Fruit fly (Drosophila melanogaster) whole organism, embryonic: ENCODE results near the gene CG8329.

Experiments
- Blimp-1 ChIP-seq: fragments of 200-800 bp; sonication (Bioruptor generic); optimal IDR thresholded peaks from 3 replicates; lab custom pipeline; 2018; ENCODE audit warnings: missing biosample characterization, missing genetic modification characterization, mild to moderate bottlenecking, moderate library complexity, missing genetic modification reagents
- CG10462 ChIP-seq: fragments of 200-800 bp; sonication (Bioruptor generic); optimal IDR thresholded peaks from 2 replicates; lab custom pipeline; 2016; ENCODE audit warnings: missing biosample characterization, missing genetic modification characterization
- CG10565 ChIP-seq: fragments of 200-800 bp; sonication (Bioruptor generic); optimal IDR thresholded peaks from 3 replicates; lab custom pipeline; 2016; ENCODE audit warnings: missing biosample characterization, mild to moderate bottlenecking, missing genetic modification characterization
- CG10959 ChIP-seq: fragments of 200-800 bp; sonication (Bioruptor generic); IDR thresholded peaks from 2 replicates; pipeline ENCODE4 v1.3.6; 2022; ENCODE audit warnings: missing biosample characterization, missing genetic modification characterization
- CG11085 ChIP-seq: fragments of 200-800 bp; sonication (Bioruptor generic); IDR thresholded peaks from 2 replicates; pipeline ENCODE4 v1.3.6; 2022; ENCODE audit warnings: missing biosample characterization, missing genetic modification characterization
- CG12071 ChIP-seq: fragments of 200-800 bp; sonication (Bioruptor generic); optimal IDR thresholded peaks from 3 replicates; lab custom pipeline; 2018; ENCODE audit warnings: missing biosample characterization, mild to moderate bottlenecking, missing genetic modification characterization
- CG12391 ChIP-seq: fragments of 200-800 bp; sonication (Bioruptor generic); optimal IDR thresholded peaks from 3 replicates; lab custom pipeline; 2018; ENCODE audit warnings: missing biosample characterization, mild to moderate bottlenecking, missing genetic modification characterization, moderate library complexity
- CG17361 ChIP-seq: fragments of 200-800 bp; sonication (Bioruptor generic); IDR thresholded peaks from 3 replicates; pipeline ENCODE4 v1.3.6; 2022; ENCODE audit warnings: missing biosample characterization, missing genetic modification characterization
- CG33213 ChIP-seq: fragments of 200-800 bp; sonication (Bioruptor generic); optimal IDR thresholded peaks from 3 replicates; lab custom pipeline; 2016; ENCODE audit warnings: missing biosample characterization, missing genetic modification characterization
- CG3726 ChIP-seq: fragments of 200-800 bp; sonication (Bioruptor generic); IDR thresholded peaks from 3 replicates; pipeline ENCODE4, ENCODE4 v1.3.6; 2022; ENCODE audit warnings: missing biosample characterization, missing genetic modification characterization
- CG6854 ChIP-seq: fragments of 200-800 bp; sonication (Bioruptor generic); optimal IDR thresholded peaks from 3 replicates; lab custom pipeline; 2017; ENCODE audit warnings: missing biosample characterization, mild to moderate bottlenecking, missing genetic modification characterization
- CG8765 ChIP-seq: fragments of 200-800 bp; sonication (Bioruptor generic); IDR thresholded peaks from 2 replicates; pipeline ENCODE4 v1.3.6; 2022; ENCODE audit warnings: missing biosample characterization, missing genetic modification characterization
- Camta ChIP-seq: fragments of 200-800 bp; sonication (Bioruptor generic); optimal IDR thresholded peaks from 2 replicates; lab custom pipeline; 2016; ENCODE audit warnings: missing biosample characterization, missing genetic modification characterization
- D ChIP-seq, 2 experiments: fragments of 200-800 bp in 1 of 2; fragments of >200 bp in 1 of 2; sonication (Bioruptor generic) in 1 of 2; optimal IDR thresholded peaks; 2 replicates in 1 of 2; 3 replicates in 1 of 2; lab custom pipeline; 2017; ENCODE audit warnings: mild to moderate bottlenecking in 1 of 2, missing biosample characterization in 1 of 2, missing genetic modification characterization in 1 of 2, missing genetic modification reagents in 1 of 2
- Dip2 ChIP-seq: fragments of 200-800 bp; sonication (Bioruptor generic); IDR thresholded peaks from 2 replicates; pipeline ENCODE4 v1.3.6; 2022; ENCODE audit warnings: missing biosample characterization, missing genetic modification characterization
- Dp ChIP-seq: fragments of 200-800 bp; sonication (Bioruptor generic); optimal IDR thresholded peaks from 2 replicates; lab custom pipeline; 2018; ENCODE audit warnings: missing biosample characterization, mild to moderate bottlenecking, missing genetic modification characterization, moderate library complexity
- H2.0 ChIP-seq: fragments of 200-800 bp; sonication (Bioruptor generic); IDR thresholded peaks from 2 replicates; pipeline ENCODE4 v1.3.6; 2022; ENCODE audit warnings: missing biosample characterization, missing genetic modification characterization
- HmgZ ChIP-seq: fragments of 200-800 bp; sonication (Bioruptor generic); optimal IDR thresholded peaks from 2 replicates; lab custom pipeline; 2018; ENCODE audit warnings: missing biosample characterization, mild to moderate bottlenecking, missing genetic modification characterization
- Lpt ChIP-seq: fragments of >200 bp; optimal IDR thresholded peaks from 2 replicates; lab custom pipeline; 2018; ENCODE audit warnings: missing biosample characterization, missing genetic modification characterization
- NC2α ChIP-seq: fragments of 200-800 bp; sonication (Bioruptor generic); optimal IDR thresholded peaks from 2 replicates; lab custom pipeline; 2016; ENCODE audit warnings: missing biosample characterization, missing genetic modification characterization
- NC2β ChIP-seq: fragments of 200-800 bp; sonication (Bioruptor generic); optimal IDR thresholded peaks from 2 replicates; lab custom pipeline; 2016; ENCODE audit warnings: missing biosample characterization, missing genetic modification characterization
- NFAT ChIP-seq: fragments of 200-800 bp; sonication (Bioruptor generic); IDR thresholded peaks from 2 replicates; pipeline ENCODE4 v1.3.6; 2022; ENCODE audit warnings: missing biosample characterization, missing genetic modification characterization
- Xrp1 ChIP-seq: fragments of 200-800 bp; sonication (Bioruptor generic); IDR thresholded peaks from 2 replicates; pipeline ENCODE4 v1.3.6; 2022; ENCODE audit warnings: missing biosample characterization, missing genetic modification characterization
- bbx ChIP-seq: fragments of 200-800 bp; sonication (Bioruptor generic); IDR thresholded peaks from 2 replicates; pipeline ENCODE4 v1.3.6; 2022; ENCODE audit warnings: missing biosample characterization, missing genetic modification characterization; ENCODE audit not compliant: partially characterized antibody
- cwo ChIP-seq: fragments of 200-800 bp; sonication (Bioruptor generic); optimal IDR thresholded peaks from 3 replicates; lab custom pipeline; 2017; ENCODE audit warnings: missing biosample characterization, missing genetic modification characterization, mild to moderate bottlenecking, moderate library complexity, missing genetic modification reagents
- da ChIP-seq: fragments of 200-800 bp; sonication (Bioruptor generic); optimal IDR thresholded peaks from 2 replicates; lab custom pipeline; 2016; ENCODE audit warnings: missing biosample characterization, missing genetic modification characterization
- emc ChIP-seq: fragments of 200-800 bp; sonication (Bioruptor generic); optimal IDR thresholded peaks from 2 replicates; lab custom pipeline; 2016; ENCODE audit warnings: missing biosample characterization, missing genetic modification characterization
- exex ChIP-seq: fragments of 200-800 bp; sonication (Bioruptor generic); optimal IDR thresholded peaks from 4 replicates; lab custom pipeline; 2018; ENCODE audit warnings: missing biosample characterization, mild to moderate bottlenecking, missing genetic modification characterization, moderate library complexity
- gfzf ChIP-seq: fragments of 200-800 bp; sonication (Bioruptor generic); optimal IDR thresholded peaks from 2 replicates; lab custom pipeline; 2016; ENCODE audit warnings: missing biosample characterization, mild to moderate bottlenecking, missing genetic modification characterization, moderate library complexity
- hbn ChIP-seq: fragments of 200-800 bp; sonication (Bioruptor generic); IDR thresholded peaks from 2 replicates; pipeline ENCODE4 v1.3.6; 2022; ENCODE audit warnings: missing biosample characterization, missing genetic modification characterization; ENCODE audit not compliant: partially characterized antibody
- jigr1 ChIP-seq: fragments of 200-800 bp; sonication (Bioruptor generic); IDR thresholded peaks from 3 replicates; pipeline ENCODE4 v1.3.6; 2022; ENCODE audit warnings: missing biosample characterization, missing genetic modification characterization
- kah ChIP-seq: fragments of 200-800 bp; sonication (Bioruptor generic); optimal IDR thresholded peaks from 2 replicates; lab custom pipeline; 2018; ENCODE audit warnings: missing biosample characterization, mild to moderate bottlenecking, missing genetic modification characterization
- pfk ChIP-seq: fragments of 200-800 bp; sonication (Bioruptor generic); optimal IDR thresholded peaks from 2 replicates; lab custom pipeline; 2018; ENCODE audit warnings: missing biosample characterization, mild to moderate bottlenecking, missing genetic modification characterization, moderate library complexity
- pita ChIP-seq: fragments of 200-800 bp; sonication (Bioruptor generic); optimal IDR thresholded peaks from 2 replicates; lab custom pipeline; 2017; ENCODE audit warnings: missing biosample characterization, mild to moderate bottlenecking, missing genetic modification characterization
- ro ChIP-seq: fragments of 200-800 bp; sonication (Bioruptor generic); IDR thresholded peaks from 2 replicates; pipeline ENCODE4 v1.3.6; 2022; ENCODE audit warnings: missing biosample characterization, missing genetic modification characterization
- row ChIP-seq: fragments of 200-800 bp; sonication (Bioruptor generic); IDR thresholded peaks from 3 replicates; pipeline ENCODE4 v1.3.6; 2022; ENCODE audit warnings: missing biosample characterization, missing genetic modification characterization
- sc ChIP-seq, 3 experiments: fragments of >200 bp in 2 of 3; fragments of 200-800 bp in 1 of 3; sonication (Bioruptor generic) in 1 of 3; optimal IDR thresholded peaks; 2 replicates in 2 of 3; 3 replicates in 1 of 3; lab custom pipeline; 2017; ENCODE audit warnings: mild to moderate bottlenecking in 1 of 3, missing biosample characterization in 1 of 3, missing genetic modification characterization in 1 of 3, missing genetic modification reagents in 1 of 3
- stwl ChIP-seq: fragments of 200-800 bp; sonication (Bioruptor generic); optimal IDR thresholded peaks from 3 replicates; lab custom pipeline; 2018; ENCODE audit warnings: missing biosample characterization, mild to moderate bottlenecking, missing genetic modification characterization, moderate library complexity
- tin ChIP-seq: fragments of 200-800 bp; sonication (Bioruptor generic); optimal IDR thresholded peaks from 3 replicates; lab custom pipeline; 2016; ENCODE audit warnings: missing biosample characterization, missing genetic modification characterization
- trh ChIP-seq: fragments of 200-800 bp; sonication (Bioruptor generic); optimal IDR thresholded peaks from 2 replicates; lab custom pipeline; 2016; ENCODE audit warnings: missing biosample characterization, missing genetic modification characterization

The CG8329 gene

dm6 chr3L:9629910-9630309 is 8.0 kb upstream of the CG8329 start (continued):
- TF ChIP-seq gfzf (GFP tag; lab: Kevin White, UChicago) (peak; percentile 87), HmgZ (tag; lab: Kevin White, UChicago) (peak; percentile 54), kah (GFP tag; lab: Kevin White, UChicago) (no peak), CG33213 (GFP tag; lab: Kevin White, UChicago) (peak; percentile 17), jigr1 (GFP tag; lab: Robert Waterston, UW) (no peak), CG10565 (no peak), pita (GFP tag; lab: Kevin White, UChicago) (no peak), NC2α (no peak), CG10462 (GFP tag; lab: Kevin White, UChicago) (no peak), CG10959 (GFP tag; lab: Robert Waterston, UW) (no peak), Dip2 (GFP tag; lab: Robert Waterston, UW) (no peak), da (GFP tag; lab: Kevin White, UChicago) (no peak), CG6854 (no peak), ro (GFP tag; lab: Robert Waterston, UW) (no peak), cwo (GFP tag; lab: Kevin White, UChicago) (no peak), D (optimal IDR thresholded peaks at IDR 0.05; lab: Kevin White, UChicago) (peak; percentile 83), D (GFP tag; optimal IDR thresholded peaks at IDR 0.05; lab: Kevin White, UChicago) (no peak)
- TF ChIP-seq, all 482 proteins: peak for 31

- TF ChIP-seq Camta (GFP tag; lab: Kevin White, UChicago) (no peak), NFAT (GFP tag; lab: Robert Waterston, UW) (no peak), CG3726 (no peak), CG8765 (GFP tag; lab: Robert Waterston, UW) (no peak), CG11085 (GFP tag; lab: Robert Waterston, UW) (no peak), emc (no peak), CG17361 (no peak), row (GFP tag; lab: Robert Waterston, UW) (no peak), tin (no peak), sc (optimal IDR thresholded peaks at IDR 0.05; lab: Kevin White, UChicago) (no peak), sc (GFP tag; optimal IDR thresholded peaks at IDR 0.05; lab: Kevin White, UChicago) (no peak), Blimp-1 (no peak), stwl (no peak), CG12391 (tag; lab: Kevin White, UChicago) (no peak), H2.0 (no peak), hbn (GFP tag; lab: Robert Waterston, UW) (no peak), Dip2 (GFP tag; lab: Robert Waterston, UW) (no peak), Xrp1 (no peak), NC2β (GFP tag; lab: Kevin White, UChicago) (no peak), Dp (GFP tag; lab: Kevin White, UChicago) (no peak)
Observed at dm6 chr3L:9638971-9639370, 1.1 kb downstream of the CG8329 start, which contains the start of gene CG18179. Gene CG18179 (plus strand): TSS chr3L:9639271.

dm6 chr3L:9640713-9641112 is 2.8 kb downstream of the CG8329 start, which contains the start of gene CG18180:
Gene CG18180 (plus strand): TSS chr3L:9641013.
- TF ChIP-seq trh (GFP tag; lab: Kevin White, UChicago) (no peak), exex (peak; percentile 10), bbx (GFP tag; lab: Robert Waterston, UW) (no peak), Lpt (GFP tag; lab: Kevin White, UChicago) (no peak), CG12071 (GFP tag; lab: Kevin White, UChicago) (no peak), NFAT (GFP tag; lab: Robert Waterston, UW) (no peak), pfk (GFP tag; lab: Kevin White, UChicago) (no peak)
- TF ChIP-seq, all 482 proteins: peak for 1
